Worm (Caenorhabditis elegans): ENCODE measurements around the gene F13D11.4.

F13D11.4 gene

ce11 chrX:5801156-5801592, 33.4 kb downstream of the F13D11.4 start (continued):
- TF ChIP-seq ZK185.1 (tag; optimal IDR thresholded peaks at IDR 0.05; ENCODE audit: poor library complexity, severe bottlenecking) = peak; percentile 94
- peak; percentile 69; the same call in 1 of the 2 replicates for TF ChIP-seq madf-6 (GFP tag; IDR thresholded peaks at IDR 0.05)
- peak; percentile 53; the same call in 1 of the 2 replicates for TF ChIP-seq attf-3 (GFP tag; conservative IDR thresholded peaks at IDR 0.05)
- peak; percentile 73 for TF ChIP-seq ztf-22 (GFP tag; optimal IDR thresholded peaks at IDR 0.05)
- TF ChIP-seq mxl-1 (tag; optimal IDR thresholded peaks at IDR 0.05) = peak; percentile 73
- peak; percentile 55; the same call in 1 of the 2 replicates for TF ChIP-seq cebp-1 (GFP tag; IDR thresholded peaks at IDR 0.05)
- peak; percentile 85 for TF ChIP-seq cebp-1 (tag; optimal IDR thresholded peaks at IDR 0.05)
- TF ChIP-seq Y56A3A.18 (GFP tag; IDR thresholded peaks at IDR 0.05) = peak; percentile 74; the same call in 1 of the 2 replicates
- peak; percentile 76 for TF ChIP-seq K11D2.4 (GFP tag; IDR thresholded peaks at IDR 0.05)
- peak; percentile 94 for TF ChIP-seq hmg-1.2 (GFP tag; IDR thresholded peaks at IDR 0.05)
- TF ChIP-seq pbrm-1 (GFP tag; IDR thresholded peaks at IDR 0.05) = peak; percentile 91
- TF ChIP-seq F49E8.2 (tag; optimal IDR thresholded peaks at IDR 0.05; ENCODE audit: insufficient read depth) = peak; percentile 36
- TF ChIP-seq ceh-100 (GFP tag; IDR thresholded peaks at IDR 0.05) = no peak; the same call in none of the 2 replicates
- TF ChIP-seq F10E7.11 (tag; optimal IDR thresholded peaks at IDR 0.05) = peak; percentile 27
- TF ChIP-seq Y67H2A.10 (GFP tag; conservative IDR thresholded peaks at IDR 0.05) = peak; percentile 35; the same call in 1 of the 2 replicates
- TF ChIP-seq madf-8 (GFP tag; conservative IDR thresholded peaks at IDR 0.05) = no peak
- TF ChIP-seq Y79H2A.3 (GFP tag; conservative IDR thresholded peaks at IDR 0.05) = 0 out of 2 replicates have a peak, but pooled peaks have one; percentile 63
- peak; percentile 86 for TF ChIP-seq F52B5.7 (tag; optimal IDR thresholded peaks at IDR 0.05)
- TF ChIP-seq attf-5 (GFP tag; optimal IDR thresholded peaks at IDR 0.05) = peak; percentile 69
- TF ChIP-seq F37B4.10 (GFP tag; IDR thresholded peaks at IDR 0.05) = no peak
- no peak for TF ChIP-seq F39B2.1 (GFP tag; IDR thresholded peaks at IDR 0.05)
- TF ChIP-seq zfh-2 (GFP tag; conservative IDR thresholded peaks at IDR 0.05) = no peak
- TF ChIP-seq ceh-40 (GFP tag; IDR thresholded peaks at IDR 0.05) = 0 out of 2 replicates have a peak, but pooled peaks have one; percentile 56
- no peak for TF ChIP-seq tbx-9 (tag; optimal IDR thresholded peaks at IDR 0.05; ENCODE audit: borderline replicate concordance)
- no peak for TF ChIP-seq F55B11.4 (tag; optimal IDR thresholded peaks at IDR 0.05; ENCODE audit: borderline replicate concordance, insufficient read depth)
- peak; percentile 68; the same call in 1 of the 2 replicates for TF ChIP-seq sea-2 (GFP tag; IDR thresholded peaks at IDR 0.05)
- TF ChIP-seq lir-1 (GFP tag; conservative IDR thresholded peaks at IDR 0.05) = peak; percentile 61
- no peak for TF ChIP-seq dpl-1 (GFP tag; optimal IDR thresholded peaks at IDR 0.05)
- peak; percentile 91 for TF ChIP-seq somi-1 (GFP tag; optimal IDR thresholded peaks at IDR 0.05)
- TF ChIP-seq athp-1 (tag; optimal IDR thresholded peaks at IDR 0.05) = peak; percentile 65
- peak; percentile 29 for TF ChIP-seq ceh-79 (tag; optimal IDR thresholded peaks at IDR 0.05)
- TF ChIP-seq attf-6 (GFP tag; IDR thresholded peaks at IDR 0.05) = peak; percentile 55; the same call in 1 of the 2 replicates
- TF ChIP-seq ceh-58 (GFP tag; IDR thresholded peaks at IDR 0.05) = 0 out of 2 replicates have a peak, but pooled peaks have one; percentile 47
- TF ChIP-seq aptf-2 (GFP tag; conservative IDR thresholded peaks at IDR 0.05) = peak; percentile 74; the same call in 1 of the 2 replicates
- peak; percentile 81 for TF ChIP-seq unc-130 (GFP tag; optimal IDR thresholded peaks at IDR 0.05)
- TF ChIP-seq ets-4 (GFP tag; optimal IDR thresholded peaks at IDR 0.05) = peak; percentile 76
- TF ChIP-seq tlf-1 (GFP tag; optimal IDR thresholded peaks at IDR 0.05) = peak; percentile 68
- TF ChIP-seq xnd-1 (tag; optimal IDR thresholded peaks at IDR 0.05) = no peak
- no peak for TF ChIP-seq egl-18 (GFP tag; IDR thresholded peaks at IDR 0.05)
- TF ChIP-seq ztf-28 (GFP tag; IDR thresholded peaks at IDR 0.05) = 0 out of 2 replicates have a peak, but pooled peaks have one; percentile 67
- peak; percentile 21 for TF ChIP-seq efl-1 (GFP tag; optimal IDR thresholded peaks at IDR 0.05)
- TF ChIP-seq tbp1 (GFP tag; optimal IDR thresholded peaks at IDR 0.05) = peak; percentile 96
- TF ChIP-seq die-1 (tag; optimal IDR thresholded peaks at IDR 0.05) = peak; percentile 88
- TF ChIP-seq F57A8.1 (GFP tag; optimal IDR thresholded peaks at IDR 0.05) = peak; percentile 86
- TF ChIP-seq snpc-4 (GFP tag; optimal IDR thresholded peaks at IDR 0.05) = peak; percentile 73
- peak; percentile 11 to 83 (median 78) for TF ChIP-seq snpc-4 (tag; optimal IDR thresholded peaks at IDR 0.05)
- peak; percentile 71 for TF ChIP-seq mcd-1 (GFP tag; IDR thresholded peaks at IDR 0.05)
- 0 out of 2 replicates have a peak, but pooled peaks have one; percentile 38 for TF ChIP-seq aptf-3 (GFP tag; IDR thresholded peaks at IDR 0.05)

Measured in whole organism, young adult.